Worm (Caenorhabditis elegans): ENCODE results near the gene T24A6.16.

The T24A6.16 gene

ce11 chrV:3592099-3592498 lies 29.4 kb upstream of the T24A6.16 start, which contains the start of gene T22F3.12:
TSS of gene T22F3.12 (minus strand) at chrV:3592199.
- TF ChIP-seq nhr-77 (tag; optimal IDR thresholded peaks at IDR 0.05) (no peak), egl-27 (tag; optimal IDR thresholded peaks at IDR 0.05) (no peak), egl-5 (tag; optimal IDR thresholded peaks at IDR 0.05) (no peak), nhr-23 (tag; optimal IDR thresholded peaks at IDR 0.05) (no peak), hmg-11 (tag; optimal IDR thresholded peaks at IDR 0.05) (no peak), nhr-12 (tag; optimal IDR thresholded peaks at IDR 0.05) (no peak), aly-2 (tag; optimal IDR thresholded peaks at IDR 0.05) (no peak), elt-1 (tag; optimal IDR thresholded peaks at IDR 0.05) (no peak), daf-12 (tag; optimal IDR thresholded peaks at IDR 0.05) (no peak), ztf-4 (tag; optimal IDR thresholded peaks at IDR 0.05) (no peak), pqm-1 (tag; optimal IDR thresholded peaks at IDR 0.05) (no peak), nhr-237 (tag; optimal IDR thresholded peaks at IDR 0.05) (no peak), fkh-10 (GFP tag; optimal IDR thresholded peaks at IDR 0.05) (no peak), nfya-1 (tag; optimal IDR thresholded peaks at IDR 0.05; ENCODE audit: insufficient read depth) (no peak), unc-39 (tag; optimal IDR thresholded peaks at IDR 0.05) (no peak), unc-62 (GFP tag; optimal IDR thresholded peaks at IDR 0.05) (no peak), nhr-28 (tag; optimal IDR thresholded peaks at IDR 0.05) (no peak), jun-1 (tag; optimal IDR thresholded peaks at IDR 0.05) (no peak)

- peak; percentile 5 for TF ChIP-seq nfya-1 (tag; optimal IDR thresholded peaks at IDR 0.05; ENCODE audit: insufficient read depth)
- TF ChIP-seq ama-1 (optimal IDR thresholded peaks at IDR 0.05) = no peak
- peak; percentile 60 for TF ChIP-seq nhr-43 (tag; optimal IDR thresholded peaks at IDR 0.05; ENCODE audit: poor library complexity, severe bottlenecking)
- TF ChIP-seq nhr-25 (tag; optimal IDR thresholded peaks at IDR 0.05) = no peak
- TF ChIP-seq elt-2 (tag; optimal IDR thresholded peaks at IDR 0.05) = no peak
- no peak for TF ChIP-seq lin-39 (tag; optimal IDR thresholded peaks at IDR 0.05)
These were observed 25.5 kb upstream of the T24A6.16 start for ce11 chrV:3588223-3588622.

- peak; percentile 24 for TF ChIP-seq pha-4 (tag; optimal IDR thresholded peaks at IDR 0.05)
- TF ChIP-seq elt-2 (tag; optimal IDR thresholded peaks at IDR 0.05) = peak; percentile 20
- TF ChIP-seq egl-27 (tag; optimal IDR thresholded peaks at IDR 0.05) = no peak
- peak; percentile 33 for TF ChIP-seq nfya-1 (tag; optimal IDR thresholded peaks at IDR 0.05; ENCODE audit: insufficient read depth)
- peak; percentile 11 for TF ChIP-seq hmg-11 (tag; optimal IDR thresholded peaks at IDR 0.05)
- peak; percentile 17 for TF ChIP-seq nhr-23 (tag; optimal IDR thresholded peaks at IDR 0.05)
- peak; percentile 10 for TF ChIP-seq pqm-1 (tag; optimal IDR thresholded peaks at IDR 0.05)
- no peak for TF ChIP-seq nhr-76 (tag; optimal IDR thresholded peaks at IDR 0.05)
- peak; percentile 1 for TF ChIP-seq nhr-43 (tag; optimal IDR thresholded peaks at IDR 0.05; ENCODE audit: poor library complexity, severe bottlenecking)
These were observed 24.9 kb upstream of the T24A6.16 start for ce11 chrV:3587633-3588032.

- TF ChIP-seq hmg-11 (tag; optimal IDR thresholded peaks at IDR 0.05) (peak; percentile 25), aly-2 (tag; optimal IDR thresholded peaks at IDR 0.05) (no peak), nfya-1 (tag; optimal IDR thresholded peaks at IDR 0.05; ENCODE audit: insufficient read depth) (peak; percentile 47), elt-2 (tag; optimal IDR thresholded peaks at IDR 0.05) (no peak), nhr-76 (tag; optimal IDR thresholded peaks at IDR 0.05) (no peak), pha-4 (tag; optimal IDR thresholded peaks at IDR 0.05) (peak; percentile 24), unc-62 (GFP tag; optimal IDR thresholded peaks at IDR 0.05) (no peak)
These were observed 23.4 kb upstream of the T24A6.16 start, which contains the start of the genes rpl-11.1 and T22F3.2 for ce11 chrV:3586014-3586689. TSS of gene rpl-11.1 (minus strand) at chrV:3586064. TSS of gene T22F3.2 (plus strand) at chrV:3586639.

- no peak for TF ChIP-seq unc-39 (tag; optimal IDR thresholded peaks at IDR 0.05)
- TF ChIP-seq egl-27 (tag; optimal IDR thresholded peaks at IDR 0.05) = no peak
- peak; percentile 15 for TF ChIP-seq ama-1 (optimal IDR thresholded peaks at IDR 0.05)
- TF ChIP-seq aly-2 (tag; optimal IDR thresholded peaks at IDR 0.05) = peak; percentile 49
These were observed 22.3 kb upstream of the T24A6.16 start for ce11 chrV:3585011-3585410.

- no peak for TF ChIP-seq skn-1 (tag; optimal IDR thresholded peaks at IDR 0.05)
- TF ChIP-seq nhr-25 (tag; optimal IDR thresholded peaks at IDR 0.05) = no peak
- no peak for TF ChIP-seq daf-12 (tag; optimal IDR thresholded peaks at IDR 0.05)
- TF ChIP-seq nhr-11 (tag; optimal IDR thresholded peaks at IDR 0.05) = no peak
- no peak for TF ChIP-seq mml-1 (tag; optimal IDR thresholded peaks at IDR 0.05)
- no peak for TF ChIP-seq hmg-11 (tag; optimal IDR thresholded peaks at IDR 0.05)
- no peak for TF ChIP-seq nhr-43 (tag; optimal IDR thresholded peaks at IDR 0.05; ENCODE audit: poor library complexity, severe bottlenecking)
- TF ChIP-seq nhr-237 (tag; optimal IDR thresholded peaks at IDR 0.05) = no peak
These were observed 20.9 kb upstream of the T24A6.16 start for ce11 chrV:3583622-3584021.
